Fruit fly (Drosophila melanogaster) whole organism, embryonic: Measurements from ENCODE around the gene crm.

Experiments
- CG13775 ChIP-seq: fragments of 200-800 bp; sonication (Bioruptor generic); optimal IDR thresholded peaks from 3 replicates; lab custom pipeline; 2017; ENCODE audit warnings: missing biosample characterization, mild to moderate bottlenecking, missing genetic modification characterization
- CG17912 ChIP-seq: fragments of 200-800 bp; sonication (Bioruptor generic); optimal IDR thresholded peaks from 2 replicates; lab custom pipeline; 2018; ENCODE audit warnings: missing biosample characterization, mild to moderate bottlenecking, missing genetic modification characterization
- CG6175 ChIP-seq: fragments of 200-800 bp; sonication (Bioruptor generic); IDR thresholded peaks from 3 replicates; pipeline ENCODE4 v1.3.6; 2022; ENCODE audit warnings: missing biosample characterization, missing genetic modification characterization
- CG6683 ChIP-seq: fragments of 200-800 bp; sonication (Bioruptor generic); optimal IDR thresholded peaks from 2 replicates; lab custom pipeline; 2017; ENCODE audit warnings: missing biosample characterization, mild to moderate bottlenecking, missing genetic modification characterization, missing genetic modification reagents
- Opbp ChIP-seq: fragments of 200-800 bp; sonication (Bioruptor generic); IDR thresholded peaks from 3 replicates; pipeline ENCODE4 v1.3.6; 2022; ENCODE audit warnings: missing biosample characterization, missing genetic modification characterization; ENCODE audit not compliant: partially characterized antibody
- Usf ChIP-seq: fragments of 200-800 bp; sonication (Bioruptor generic); optimal IDR thresholded peaks from 2 replicates; lab custom pipeline; 2017; ENCODE audit warnings: missing genotype, missing biosample characterization, missing genetic modification characterization
- nom ChIP-seq: fragments of 200-800 bp; sonication (Bioruptor generic); optimal IDR thresholded peaks from 2 replicates; lab custom pipeline; 2017; ENCODE audit warnings: missing biosample characterization, missing genetic modification characterization, mild to moderate bottlenecking, moderate library complexity, missing genetic modification reagents

DNA sequence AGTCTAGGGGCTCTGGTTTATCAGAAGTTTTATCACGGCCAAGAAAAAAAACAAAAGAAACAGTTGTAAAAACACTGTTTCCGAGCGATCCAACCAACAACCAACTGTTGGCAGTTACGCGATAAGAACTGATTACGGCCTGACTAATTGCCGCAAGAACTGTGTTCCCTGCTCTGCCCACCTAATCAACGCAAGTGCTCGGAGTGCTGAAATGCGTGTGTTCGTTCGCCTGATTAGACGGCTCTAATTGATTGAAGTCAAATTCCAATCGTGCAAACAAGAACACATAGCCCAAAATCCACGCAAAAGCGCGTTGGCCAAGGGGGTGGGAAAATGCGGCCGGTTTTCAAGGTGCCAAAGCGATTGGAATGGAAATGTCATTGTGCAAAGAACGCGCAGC, 49.3 kb upstream of the crm start:
- no peak for TF ChIP-seq Usf (GFP tag; lab: Kevin White, UChicago)
- no peak for TF ChIP-seq nom (GFP tag; lab: Kevin White, UChicago)
- TF ChIP-seq CG6175 (GFP tag; lab: Robert Waterston, UW), result no peak
- no peak for TF ChIP-seq Opbp (GFP tag; lab: Robert Waterston, UW)
- TF ChIP-seq CG13775, result no peak
- no peak for TF ChIP-seq CG6683 (GFP tag; lab: Kevin White, UChicago)
- no peak for TF ChIP-seq CG17912 (GFP tag; lab: Kevin White, UChicago)
